Worm (Caenorhabditis elegans): ENCODE measurements around the gene C14F11.4.
A peak's percentile ranks its signal among the peaks of the same experiment; 100 is the strongest.

Gene C14F11.4

DNA sequence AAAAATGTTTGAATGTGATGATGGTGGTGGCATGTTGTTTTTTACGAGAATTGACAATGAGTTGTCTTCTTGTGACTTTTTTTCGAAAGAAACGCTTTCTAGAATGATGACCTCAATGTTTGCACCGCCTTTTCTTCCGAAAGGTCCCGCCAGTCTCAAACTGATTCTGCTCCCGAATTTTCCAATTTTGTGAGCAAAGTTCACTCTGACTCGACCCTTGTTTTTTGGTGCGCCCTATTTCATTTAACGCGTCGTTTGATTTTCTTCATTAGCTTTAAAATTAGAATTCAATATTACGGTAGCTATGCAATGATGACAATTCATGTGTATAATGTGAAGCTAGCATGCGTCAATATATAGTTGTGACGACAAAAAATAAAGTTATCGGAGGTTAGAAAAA lies 2.2 kb downstream of the C14F11.4 start, which contains the start of gene lite-1:
Gene lite-1 (minus strand): TSS at position 101 of the 400 bp plus-strand sequence.
- TF ChIP-seq unc-62 (GFP tag; optimal IDR thresholded peaks at IDR 0.05 in 1 of 2): peak in 1 of 2 experiments; percentile 73
- no peak for TF ChIP-seq unc-62 (tag; optimal IDR thresholded peaks at IDR 0.05)
- TF ChIP-seq daf-8 (GFP tag; IDR thresholded peaks at IDR 0.05): no peak
- TF ChIP-seq ceh-28 (tag; optimal IDR thresholded peaks at IDR 0.05): no peak

DNA sequence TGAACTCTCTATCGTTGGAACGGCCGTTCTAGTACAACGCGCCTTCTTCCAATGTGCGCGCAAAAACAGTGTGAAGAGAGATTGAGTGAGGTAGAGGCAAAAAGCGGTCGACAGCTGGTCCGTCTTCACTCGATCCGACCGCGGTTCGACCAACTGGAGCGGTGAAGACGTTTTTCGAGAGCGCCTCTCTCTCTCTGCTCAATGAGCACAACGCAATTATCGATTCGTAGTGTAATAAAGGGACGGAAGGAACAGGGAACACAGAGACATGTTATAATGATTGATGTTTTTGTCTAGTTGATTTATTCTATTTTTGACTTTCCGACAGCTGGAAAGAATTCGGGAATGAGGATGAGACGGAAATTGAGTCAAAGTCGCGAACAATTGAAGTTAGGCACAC lies 8.0 kb downstream of the C14F11.4 start:
- 0 out of 2 replicates have a peak, but pooled peaks have one; percentile 30 for TF ChIP-seq ceh-20 (GFP tag; IDR thresholded peaks at IDR 0.05)
- no peak for TF ChIP-seq arid-1 (GFP tag; conservative IDR thresholded peaks at IDR 0.05)
- TF ChIP-seq hlh-11 (tag; optimal IDR thresholded peaks at IDR 0.05): peak; percentile 21

DNA sequence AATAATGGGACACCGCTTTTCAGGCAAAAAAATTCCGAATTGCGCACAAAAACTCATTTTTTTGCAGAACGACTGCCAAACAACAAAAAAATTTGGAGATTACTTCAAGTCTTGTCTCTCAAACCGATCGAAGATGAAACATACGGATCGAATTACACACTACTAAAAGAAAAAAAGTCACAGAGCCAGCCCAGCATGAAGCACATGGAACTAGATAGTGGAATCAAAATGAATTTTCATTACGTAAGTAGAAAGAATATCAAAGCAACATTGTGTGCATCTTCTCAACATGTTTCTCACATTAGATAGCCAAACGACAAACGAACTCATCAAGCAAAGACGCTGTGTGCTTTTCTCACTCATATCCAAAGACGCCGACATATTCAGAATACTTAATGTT lies 11.8 kb downstream of the C14F11.4 start:
- TF ChIP-seq mxl-3 (GFP tag; optimal IDR thresholded peaks at IDR 0.05) (no peak), lin-38 (GFP tag; IDR thresholded peaks at IDR 0.05) (no peak), aha-1 (tag) (no peak), ztf-7 (tag; optimal IDR thresholded peaks at IDR 0.05) (no peak), nhr-25 (tag; optimal IDR thresholded peaks at IDR 0.05; ENCODE audit: borderline replicate concordance, insufficient read depth) (no peak), Y48G9A.11 (GFP tag; IDR thresholded peaks at IDR 0.05) (no peak), zag-1 (tag; optimal IDR thresholded peaks at IDR 0.05) (no peak), madf-9 (GFP tag; conservative IDR thresholded peaks at IDR 0.05) (no peak), gei-8 (GFP tag; optimal IDR thresholded peaks at IDR 0.05) (no peak), php-3 (GFP tag; IDR thresholded peaks at IDR 0.05) (no peak), fkh-10 (GFP tag; optimal IDR thresholded peaks at IDR 0.05) (no peak)

DNA sequence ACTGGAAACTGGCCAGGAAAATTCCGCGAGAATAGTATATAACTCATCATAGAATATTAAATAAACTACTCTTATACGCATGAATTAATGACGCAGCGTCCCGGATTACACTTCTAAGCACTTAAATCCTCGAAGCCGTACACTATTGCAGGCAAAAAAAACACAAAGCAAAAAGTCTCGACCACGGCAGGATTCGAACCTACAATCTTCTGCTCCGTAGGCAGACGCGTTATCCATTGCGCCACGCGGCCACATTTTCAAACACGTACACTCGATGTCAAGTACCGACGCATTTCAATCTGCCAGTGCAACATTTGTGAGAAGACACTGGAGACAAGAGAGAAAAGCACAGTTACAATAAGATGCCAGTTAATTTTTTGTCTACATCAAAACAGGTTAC lies 13.0 kb downstream of the C14F11.4 start:
- peak; percentile 38 for TF ChIP-seq T20F7.1 (GFP tag; optimal IDR thresholded peaks at IDR 0.05)
- TF ChIP-seq unc-130 (GFP tag; optimal IDR thresholded peaks at IDR 0.05): peak; percentile 38
- TF ChIP-seq mdt-29 (GFP tag; IDR thresholded peaks at IDR 0.05): peak; percentile 63; the same call in 1 of the 2 replicates
- no peak for TF ChIP-seq attf-4 (tag; optimal IDR thresholded peaks at IDR 0.05)
- TF ChIP-seq Y105C5A.15 (GFP tag; IDR thresholded peaks at IDR 0.05): peak; percentile 57; the same call in 1 of the 2 replicates
- TF ChIP-seq daf-12 (tag; optimal IDR thresholded peaks at IDR 0.05): no peak
- no peak for TF ChIP-seq nhr-28 (tag; optimal IDR thresholded peaks at IDR 0.05)
- peak; percentile 61; the same call in 1 of the 2 replicates for TF ChIP-seq Y48G9A.11 (GFP tag; IDR thresholded peaks at IDR 0.05)
- no peak for TF ChIP-seq F37D6.2 (tag; optimal IDR thresholded peaks at IDR 0.05)
- TF ChIP-seq vab-7 (GFP tag; IDR thresholded peaks at IDR 0.05): peak; percentile 89
- TF ChIP-seq nhr-48 (tag; optimal IDR thresholded peaks at IDR 0.05): peak; percentile 64
- no peak for TF ChIP-seq F26F4.8 (GFP tag; conservative IDR thresholded peaks at IDR 0.05)
- no peak for TF ChIP-seq unc-62 (GFP tag; optimal IDR thresholded peaks at IDR 0.05 in 1 of 2)
- TF ChIP-seq unc-62 (tag; optimal IDR thresholded peaks at IDR 0.05): no peak
- no peak for TF ChIP-seq lin-15B (tag; optimal IDR thresholded peaks at IDR 0.05)
- peak in 1 of 2 experiments; percentile 37 for TF ChIP-seq lsy-2 (tag; optimal IDR thresholded peaks at IDR 0.05)
- no peak for TF ChIP-seq ceh-28 (tag; optimal IDR thresholded peaks at IDR 0.05)
- no peak for TF ChIP-seq nhr-76 (tag; optimal IDR thresholded peaks at IDR 0.05)
- peak; percentile 83; the same call in 1 of the 2 replicates for TF ChIP-seq D1046.2 (GFP tag; IDR thresholded peaks at IDR 0.05)
- TF ChIP-seq F49E8.2 (tag; optimal IDR thresholded peaks at IDR 0.05; ENCODE audit: borderline replicate concordance): peak; percentile 3
- peak; percentile 73 for TF ChIP-seq hmg-1.1 (GFP tag; IDR thresholded peaks at IDR 0.05)
- no peak; the same call in 1 of the 2 replicates for TF ChIP-seq lin-38 (GFP tag; IDR thresholded peaks at IDR 0.05)
- peak; percentile 87 for TF ChIP-seq egl-43 (GFP tag; IDR thresholded peaks at IDR 0.05)
- 0 out of 2 replicates have a peak, but pooled peaks have one; percentile 63 for TF ChIP-seq dmd-8 (GFP tag; IDR thresholded peaks at IDR 0.05)
- peak; percentile 34; the same call in 1 of the 2 replicates for TF ChIP-seq lin-1 (GFP tag; IDR thresholded peaks at IDR 0.05)
- TF ChIP-seq sdz-12 (GFP tag; optimal IDR thresholded peaks at IDR 0.05): no peak
- peak; percentile 79 for TF ChIP-seq snpc-1.2 (GFP tag; IDR thresholded peaks at IDR 0.05)
- TF ChIP-seq mxl-3 (GFP tag; optimal IDR thresholded peaks at IDR 0.05): peak; percentile 43
- no peak for TF ChIP-seq tag-97 (GFP tag; IDR thresholded peaks at IDR 0.05)
- TF ChIP-seq lin-13 (GFP tag; optimal IDR thresholded peaks at IDR 0.05): no peak
- TF ChIP-seq lin-39 (tag; optimal IDR thresholded peaks at IDR 0.05): no peak
- TF ChIP-seq hlh-11 (tag; optimal IDR thresholded peaks at IDR 0.05): peak; percentile 55
- TF ChIP-seq daf-19 (GFP tag; conservative IDR thresholded peaks at IDR 0.05): peak; percentile 74; the same call in 1 of the 2 replicates
- peak; percentile 31 to 64 for TF ChIP-seq daf-16 (GFP tag; optimal IDR thresholded peaks at IDR 0.05)
- no peak for TF ChIP-seq daf-16 (tag; optimal IDR thresholded peaks at IDR 0.05)
